Worm (Caenorhabditis elegans): ENCODE measurements around the gene col-171.

Gene col-171

DNA sequence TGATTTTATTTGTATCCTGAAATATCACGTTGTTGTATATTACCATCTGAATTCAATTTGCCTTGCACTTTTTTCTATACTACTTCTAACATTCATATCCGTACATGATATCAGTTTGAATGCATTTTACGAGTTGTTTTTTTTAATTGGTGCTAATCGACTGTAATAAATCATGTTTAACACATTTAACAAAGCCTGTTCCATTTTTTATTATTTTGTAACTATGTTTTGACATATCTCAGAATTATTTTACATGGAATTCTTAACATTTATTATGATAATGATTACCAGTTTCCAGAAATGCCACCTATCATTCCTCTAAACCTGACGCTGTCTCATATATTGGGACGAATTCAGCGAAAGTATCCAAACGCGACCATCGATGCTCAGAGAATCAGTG lies 31.6 kb downstream of the col-171 start, which contains the start of gene C03B1.3:
Gene C03B1.3 (plus strand): TSS at position 301 of the 400 bp plus-strand sequence.
- TF ChIP-seq elt-3 (tag; optimal IDR thresholded peaks at IDR 0.05): no peak
- no peak for TF ChIP-seq zip-4 (GFP tag; optimal IDR thresholded peaks at IDR 0.05)
- no peak for TF ChIP-seq elt-2 (tag; optimal IDR thresholded peaks at IDR 0.05)
- TF ChIP-seq zag-1 (tag; optimal IDR thresholded peaks at IDR 0.05): no peak
- TF ChIP-seq efl-1 (optimal IDR thresholded peaks at IDR 0.05): no peak
- no peak for TF ChIP-seq efl-1 (GFP tag; optimal IDR thresholded peaks at IDR 0.05 in 1 of 2)
- TF ChIP-seq egl-13 (tag; optimal IDR thresholded peaks at IDR 0.05): no peak
- no peak for TF ChIP-seq mef-2 (tag; optimal IDR thresholded peaks at IDR 0.05)
- TF ChIP-seq F16B12.6 (tag; optimal IDR thresholded peaks at IDR 0.05): no peak
- TF ChIP-seq C04F5.9 (tag; optimal IDR thresholded peaks at IDR 0.05): no peak
- no peak for TF ChIP-seq nhr-19 (GFP tag; conservative IDR thresholded peaks at IDR 0.05)
- no peak for TF ChIP-seq ets-5 (GFP tag; IDR thresholded peaks at IDR 0.05)
- no peak for TF ChIP-seq jun-1 (tag; optimal IDR thresholded peaks at IDR 0.05)

DNA sequence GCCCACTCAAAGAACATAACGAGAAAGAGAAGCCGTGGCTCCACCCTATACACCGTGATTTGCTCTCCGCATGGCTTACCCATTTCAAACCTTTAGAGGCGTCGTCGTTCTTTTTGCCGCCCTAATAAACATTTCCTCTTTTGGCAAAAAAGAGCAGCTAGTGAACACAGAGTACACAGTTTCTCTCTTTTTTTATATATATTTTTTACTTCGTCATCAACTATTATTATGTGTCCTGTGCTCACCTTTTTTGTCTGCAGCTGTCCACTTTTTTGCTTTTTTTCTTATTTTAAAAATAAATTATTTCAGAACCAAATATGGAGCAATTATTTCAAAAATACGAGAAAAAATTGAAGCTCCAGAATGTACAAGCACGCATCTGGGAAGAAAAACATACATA lies 35.6 kb downstream of the col-171 start, which contains the start of gene C03B1.2:
Gene C03B1.2 (plus strand): TSS at position 301 of the 400 bp plus-strand sequence.
- TF ChIP-seq egl-27 (tag; optimal IDR thresholded peaks at IDR 0.05) (no peak), mab-9 (GFP tag; IDR thresholded peaks at IDR 0.05) (no peak), vab-15 (tag; optimal IDR thresholded peaks at IDR 0.05) (no peak), sptf-1 (tag; optimal IDR thresholded peaks at IDR 0.05) (no peak), nhr-19 (GFP tag; conservative IDR thresholded peaks at IDR 0.05) (no peak), alr-1 (tag; optimal IDR thresholded peaks at IDR 0.05; ENCODE audit: borderline replicate concordance) (no peak), ces-1 (GFP tag; optimal IDR thresholded peaks at IDR 0.05) (no peak), nhr-85 (tag) (no peak), sox-4 (tag; optimal IDR thresholded peaks at IDR 0.05) (no peak), dsc-1 (tag; optimal IDR thresholded peaks at IDR 0.05) (no peak), lir-3 (tag; optimal IDR thresholded peaks at IDR 0.05; ENCODE audit: poor library complexity) (no peak), nhr-90 (tag; optimal IDR thresholded peaks at IDR 0.05; ENCODE audit: poor library complexity) (no peak), mdl-1 (tag; optimal IDR thresholded peaks at IDR 0.05) (no peak), fkh-10 (GFP tag; optimal IDR thresholded peaks at IDR 0.05) (no peak), nhr-76 (tag; optimal IDR thresholded peaks at IDR 0.05) (no peak), unc-98 (GFP tag; IDR thresholded peaks at IDR 0.05) (no peak), lin-39 (tag; optimal IDR thresholded peaks at IDR 0.05) (no peak), unc-30 (tag; optimal IDR thresholded peaks at IDR 0.05) (no peak), C34B4.2 (tag; optimal IDR thresholded peaks at IDR 0.05) (no peak), hlh-17 (GFP tag; optimal IDR thresholded peaks at IDR 0.05; ENCODE audit: borderline replicate concordance) (no peak)

DNA sequence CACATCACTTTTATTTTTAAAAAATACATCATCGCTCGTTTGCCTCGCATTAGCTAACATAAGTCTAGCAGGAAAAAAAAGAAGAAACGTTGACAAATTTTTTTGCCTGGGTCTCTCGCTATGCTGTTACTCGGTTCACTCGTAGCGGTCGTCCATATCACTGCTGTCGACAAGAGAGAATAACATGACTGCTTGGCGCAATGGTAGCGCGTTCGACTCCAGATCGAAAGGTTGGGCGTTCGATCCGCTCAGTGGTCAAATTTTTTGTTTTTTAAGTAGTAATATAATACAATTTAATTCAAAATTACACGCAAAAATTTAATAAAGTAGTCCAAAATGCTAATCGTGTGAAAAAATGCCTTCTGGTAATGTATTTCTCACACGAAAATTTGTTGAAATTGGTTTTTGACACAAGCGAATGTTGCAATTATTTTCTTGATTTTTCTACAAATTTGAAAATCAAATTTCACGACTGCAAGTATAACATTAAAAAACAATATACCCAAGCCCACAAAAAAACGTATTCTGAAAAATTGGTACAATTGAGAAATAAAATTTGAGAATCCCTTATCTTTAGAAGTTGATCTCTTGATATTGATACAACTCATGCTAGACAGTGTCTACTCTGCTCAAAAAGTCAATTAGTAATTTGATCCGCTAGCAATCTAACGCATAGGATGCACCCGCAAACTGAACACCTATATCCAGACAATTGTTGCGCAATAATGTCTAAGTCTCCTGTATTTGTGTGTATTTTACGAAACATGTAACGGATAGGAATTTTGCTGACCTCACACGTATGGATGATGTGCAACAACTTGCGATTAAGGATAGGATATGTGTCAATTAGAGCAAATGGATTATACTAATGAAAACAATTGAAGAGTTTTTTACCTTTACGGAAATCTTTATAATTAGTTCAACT lies 37.4 kb downstream of the col-171 start:
- TF ChIP-seq snpc-4 (tag; optimal IDR thresholded peaks at IDR 0.05) (no peak), elt-2 (tag; optimal IDR thresholded peaks at IDR 0.05) (no peak), nhr-47 (tag; optimal IDR thresholded peaks at IDR 0.05) (peak; percentile 77), lin-13 (GFP tag; optimal IDR thresholded peaks at IDR 0.05) (no peak), unc-98 (GFP tag; IDR thresholded peaks at IDR 0.05) (no peak), nhr-77 (tag; optimal IDR thresholded peaks at IDR 0.05) (peak; percentile 41), egl-13 (tag; optimal IDR thresholded peaks at IDR 0.05) (peak; percentile 70), lin-14 (GFP tag; optimal IDR thresholded peaks at IDR 0.05) (peak; percentile 63), efl-3 (GFP tag; optimal IDR thresholded peaks at IDR 0.05) (no peak), tlp-1 (tag; optimal IDR thresholded peaks at IDR 0.05) (no peak), blmp-1 (tag; optimal IDR thresholded peaks at IDR 0.05) (no peak), nhr-19 (GFP tag; conservative IDR thresholded peaks at IDR 0.05) (peak; percentile 58), ceh-90 (tag; optimal IDR thresholded peaks at IDR 0.05) (no peak), nhr-85 (tag) (peak; percentile 45), nhr-11 (tag; optimal IDR thresholded peaks at IDR 0.05) (no peak), mep-1 (tag; optimal IDR thresholded peaks at IDR 0.05) (peak; percentile 46), C04F5.9 (tag; optimal IDR thresholded peaks at IDR 0.05) (no peak), aha-1 (tag; optimal IDR thresholded peaks at IDR 0.05) (no peak), sup-37 (GFP tag; optimal IDR thresholded peaks at IDR 0.05) (no peak), ceh-82 (tag; optimal IDR thresholded peaks at IDR 0.05) (peak; percentile 21 to 30 (median 25)), zip-4 (GFP tag; optimal IDR thresholded peaks at IDR 0.05) (no peak), lsy-2 (tag; optimal IDR thresholded peaks at IDR 0.05) (peak; percentile 24 to 51), efl-1 (optimal IDR thresholded peaks at IDR 0.05) (no peak), efl-1 (GFP tag; optimal IDR thresholded peaks at IDR 0.05 in 1 of 2) (peak; percentile 21 to 81), swsn-7 (tag; optimal IDR thresholded peaks at IDR 0.05) (peak; percentile 66)
